Worm (Caenorhabditis elegans): ENCODE data around the gene nspd-5.

nspd-5 gene

DNA sequence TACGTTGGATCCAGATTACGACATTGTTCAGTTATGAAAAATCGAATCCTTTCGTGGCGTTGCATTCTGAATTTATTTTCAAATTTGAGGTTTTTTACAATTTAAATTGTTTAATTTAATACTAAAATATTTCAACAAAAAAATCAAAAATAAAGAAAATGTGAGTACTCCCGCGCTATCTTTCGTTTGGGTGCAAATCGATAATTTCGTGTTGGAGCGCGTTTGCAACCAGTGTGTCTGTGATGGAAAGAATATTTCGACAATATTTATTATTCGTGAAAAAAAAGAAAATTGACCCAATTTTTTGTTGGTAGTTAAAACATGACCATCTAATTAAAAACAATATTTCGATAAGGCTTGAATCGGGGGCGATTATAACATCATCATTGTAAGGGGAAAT, 41.9 kb upstream of the nspd-5 start, which contains the start of gene R05F9.9 (continued):
- TF ChIP-seq nhr-76 (tag; optimal IDR thresholded peaks at IDR 0.05) (no peak), nhr-48 (tag; optimal IDR thresholded peaks at IDR 0.05) (peak; percentile 1), F44E2.7 (GFP tag; IDR thresholded peaks at IDR 0.05) (no peak), unc-39 (tag; optimal IDR thresholded peaks at IDR 0.05) (no peak), mes-2 (tag; optimal IDR thresholded peaks at IDR 0.05; ENCODE audit: poor library complexity, severe bottlenecking) (peak; percentile 68), lin-1 (GFP tag; IDR thresholded peaks at IDR 0.05) (no peak), zip-2 (tag; optimal IDR thresholded peaks at IDR 0.05) (no peak), nhr-237 (tag; optimal IDR thresholded peaks at IDR 0.05) (no peak), snpc-4 (tag; optimal IDR thresholded peaks at IDR 0.05) (no peak), daf-16 (GFP tag; optimal IDR thresholded peaks at IDR 0.05) (no peak), daf-16 (tag; optimal IDR thresholded peaks at IDR 0.05) (peak; percentile 29), lsy-2 (tag; optimal IDR thresholded peaks at IDR 0.05) (peak in 1 of 2 experiments; percentile 75), mxl-2 (GFP tag; conservative IDR thresholded peaks at IDR 0.05) (no peak), skn-1 (tag; optimal IDR thresholded peaks at IDR 0.05) (no peak), lin-39 (tag; optimal IDR thresholded peaks at IDR 0.05) (no peak), madf-9 (GFP tag; conservative IDR thresholded peaks at IDR 0.05) (no peak), ceh-82 (tag; optimal IDR thresholded peaks at IDR 0.05) (no peak), nhr-25 (tag; optimal IDR thresholded peaks at IDR 0.05; ENCODE audit: borderline replicate concordance, insufficient read depth) (no peak), nhr-41 (GFP tag; IDR thresholded peaks at IDR 0.05) (no peak), Y5F2A.4 (GFP tag; optimal IDR thresholded peaks at IDR 0.05) (no peak), madf-5 (GFP tag; IDR thresholded peaks at IDR 0.05) (no peak), ZK546.5 (tag; optimal IDR thresholded peaks at IDR 0.05) (no peak), ctbp-1 (GFP tag; IDR thresholded peaks at IDR 0.05) (no peak), Y105C5A.15 (GFP tag; IDR thresholded peaks at IDR 0.05) (no peak), hlh-11 (tag; optimal IDR thresholded peaks at IDR 0.05) (peak; percentile 5), unc-130 (GFP tag; optimal IDR thresholded peaks at IDR 0.05) (no peak), egl-43 (GFP tag; IDR thresholded peaks at IDR 0.05) (no peak), Y75B8A.6 (GFP tag; IDR thresholded peaks at IDR 0.05) (no peak), zfp-3 (GFP tag; conservative IDR thresholded peaks at IDR 0.05) (no peak), F10B5.3 (tag; optimal IDR thresholded peaks at IDR 0.05) (no peak), daf-12 (tag; optimal IDR thresholded peaks at IDR 0.05) (no peak), ceh-62 (tag; optimal IDR thresholded peaks at IDR 0.05) (no peak), saeg-2 (GFP tag; IDR thresholded peaks at IDR 0.05) (no peak), nhr-77 (tag; optimal IDR thresholded peaks at IDR 0.05) (no peak), zip-11 (GFP tag; IDR thresholded peaks at IDR 0.05) (no peak), lir-3 (tag; optimal IDR thresholded peaks at IDR 0.05) (no peak), nhr-28 (tag; optimal IDR thresholded peaks at IDR 0.05) (no peak), nhr-6 (tag; optimal IDR thresholded peaks at IDR 0.05) (no peak), pha-4 (GFP tag; IDR thresholded peaks at IDR 0.05) (peak; percentile 22; the same call in 1 of the 2 replicates), pha-4 (tag; optimal IDR thresholded peaks at IDR 0.05) (no peak), dmd-9 (GFP tag; IDR thresholded peaks at IDR 0.05) (no peak), F26F4.8 (GFP tag; conservative IDR thresholded peaks at IDR 0.05) (no peak), dmd-8 (GFP tag; IDR thresholded peaks at IDR 0.05) (no peak), zag-1 (tag; optimal IDR thresholded peaks at IDR 0.05) (no peak), hmg-1.1 (GFP tag; IDR thresholded peaks at IDR 0.05) (no peak), ceh-28 (tag; optimal IDR thresholded peaks at IDR 0.05) (no peak), mxl-3 (GFP tag; optimal IDR thresholded peaks at IDR 0.05) (no peak), ztf-7 (tag; optimal IDR thresholded peaks at IDR 0.05) (no peak), sdz-12 (GFP tag; optimal IDR thresholded peaks at IDR 0.05) (no peak), duxl-1 (tag; optimal IDR thresholded peaks at IDR 0.05; ENCODE audit: poor library complexity) (no peak), aly-2 (tag; optimal IDR thresholded peaks at IDR 0.05) (no peak), mdt-29 (GFP tag; IDR thresholded peaks at IDR 0.05) (no peak), lin-13 (GFP tag; optimal IDR thresholded peaks at IDR 0.05) (peak; percentile 46), spr-1 (tag; optimal IDR thresholded peaks at IDR 0.05) (peak; percentile 28)
